Fruit fly (Drosophila melanogaster): Measurements from ENCODE around the gene CG42750.
A peak's percentile ranks its signal among the peaks of the same experiment; 100 is the strongest.

Gene CG42750

DNA sequence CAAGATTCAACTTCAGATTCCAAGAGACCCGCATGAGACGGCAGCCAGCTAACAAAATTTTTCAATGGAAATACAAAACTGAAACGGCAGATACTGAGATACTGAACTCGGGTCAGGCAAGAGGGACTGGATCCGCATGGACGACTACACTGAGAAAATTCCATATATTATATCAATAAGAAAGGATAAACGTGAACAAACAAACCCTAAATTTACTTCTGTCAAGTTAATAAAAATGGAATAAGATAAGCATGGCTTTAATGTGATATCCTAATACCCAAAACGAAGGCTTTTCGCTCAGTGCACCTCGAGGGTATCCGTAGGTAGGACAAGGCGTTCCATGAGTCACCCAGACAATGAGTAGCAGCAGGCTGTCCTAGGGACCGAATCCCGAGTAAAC is 130.3 kb downstream of the CG42750 start (continued):
- TF ChIP-seq fd3F (GFP tag; optimal IDR thresholded peaks at IDR 0.05) (peak; percentile 34), CG14667 (GFP tag; IDR thresholded peaks at IDR 0.05) (peak; percentile 65), slbo (GFP tag; IDR thresholded peaks at IDR 0.05) (peak; percentile 82), Dip3 (GFP tag; optimal IDR thresholded peaks at IDR 0.05) (peak; percentile 73), disco-r (GFP tag; optimal IDR thresholded peaks at IDR 0.05) (peak; percentile 42), bigmax (GFP tag; optimal IDR thresholded peaks at IDR 0.05) (no peak), CG1233 (GFP tag; optimal IDR thresholded peaks at IDR 0.05) (peak; percentile 81), CG31365 (tag; optimal IDR thresholded peaks at IDR 0.05) (peak; percentile 16), fu2 (GFP tag; optimal IDR thresholded peaks at IDR 0.05) (peak; percentile 76), CG3407 (GFP tag; optimal IDR thresholded peaks at IDR 0.05) (peak; percentile 71), CG14965 (GFP tag; optimal IDR thresholded peaks at IDR 0.05; ENCODE audit: borderline replicate concordance) (peak; percentile 74), CG32532 (GFP tag; IDR thresholded peaks at IDR 0.05) (peak; percentile 77), row (GFP tag; IDR thresholded peaks at IDR 0.05) (peak; percentile 87), knrl (GFP tag; IDR thresholded peaks at IDR 0.05; ENCODE audit: partially characterized antibody) (no peak), ara (GFP tag; IDR thresholded peaks at IDR 0.05) (peak; percentile 97), ab (GFP tag; optimal IDR thresholded peaks at IDR 0.05) (peak; percentile 69), usp (GFP tag; optimal IDR thresholded peaks at IDR 0.05) (no peak), hbn (GFP tag; IDR thresholded peaks at IDR 0.05; ENCODE audit: partially characterized antibody) (no peak), croc (GFP tag; conservative IDR thresholded peaks at IDR 0.05) (peak; percentile 85), prd (optimal IDR thresholded peaks at IDR 0.05) (no peak), prd (GFP tag; IDR thresholded peaks at IDR 0.05) (peak; percentile 97), fd64A (GFP tag; optimal IDR thresholded peaks at IDR 0.05) (no peak), CG4730 (GFP tag; IDR thresholded peaks at IDR 0.05) (peak; percentile 65), dimm (GFP tag; IDR thresholded peaks at IDR 0.05) (peak; percentile 44; the same call in 1 of the 2 replicates), ttk (GFP tag; IDR thresholded peaks at IDR 0.05) (peak; percentile 62), sug (tag; optimal IDR thresholded peaks at IDR 0.05) (no peak), Max (GFP tag; optimal IDR thresholded peaks at IDR 0.05) (peak; percentile 80), wdn (GFP tag; IDR thresholded peaks at IDR 0.05) (peak; percentile 61; the same call in 1 of the 2 replicates), CG3281 (GFP tag; optimal IDR thresholded peaks at IDR 0.05) (peak; percentile 65), amos (GFP tag; IDR thresholded peaks at IDR 0.05; ENCODE audit: partially characterized antibody) (no peak), sr (GFP tag; IDR thresholded peaks at IDR 0.05) (no peak), CG2120 (GFP tag; optimal IDR thresholded peaks at IDR 0.05) (peak; percentile 76), CG12236 (GFP tag; optimal IDR thresholded peaks at IDR 0.05) (peak; percentile 74), ftz-f1 (GFP tag; optimal IDR thresholded peaks at IDR 0.05) (peak; percentile 13), zf30C (GFP tag; optimal IDR thresholded peaks at IDR 0.05) (peak; percentile 98), CG2199 (GFP tag; IDR thresholded peaks at IDR 0.05) (peak; percentile 91; the same call in 2 of the 3 replicates), Lpt (GFP tag; optimal IDR thresholded peaks at IDR 0.05) (no peak), Sry-δ (GFP tag; optimal IDR thresholded peaks at IDR 0.05) (peak; percentile 50), Hr51 (GFP tag; optimal IDR thresholded peaks at IDR 0.05) (peak; percentile 76 to 91), CG10565 (GFP tag; optimal IDR thresholded peaks at IDR 0.05) (peak; percentile 68), Vsx1 (GFP tag; optimal IDR thresholded peaks at IDR 0.05) (peak; percentile 76), az2 (GFP tag; optimal IDR thresholded peaks at IDR 0.05) (peak; percentile 82), CG15011 (GFP tag; optimal IDR thresholded peaks at IDR 0.05) (peak; percentile 68), zen (tag; optimal IDR thresholded peaks at IDR 0.05) (peak; percentile 97), CG10209 (GFP tag; optimal IDR thresholded peaks at IDR 0.05) (peak; percentile 87), CG12744 (GFP tag; optimal IDR thresholded peaks at IDR 0.05) (peak; percentile 80), Hsf (GFP tag; optimal IDR thresholded peaks at IDR 0.05) (peak; percentile 87), CG4820 (GFP tag; optimal IDR thresholded peaks at IDR 0.05) (peak; percentile 87), CG34224 (GFP tag; IDR thresholded peaks at IDR 0.05; ENCODE audit: partially characterized antibody) (no peak), CG1603 (tag; optimal IDR thresholded peaks at IDR 0.05) (peak; percentile 89), br (optimal IDR thresholded peaks at IDR 0.05) (no peak), CG4424 (GFP tag; optimal IDR thresholded peaks at IDR 0.05) (peak; percentile 91)

Data from whole organism, embryonic.